Fruit fly (Drosophila melanogaster) whole organism, pupa: ENCODE data around the gene CG3281.

ENCODE experiments used
- CG10348 ChIP-seq: fragments of 200-800 bp; sonication (Bioruptor generic); IDR thresholded peaks from 2 replicates; pipeline ENCODE4 v1.3.6; 2022; ENCODE audit warnings: missing biosample characterization, missing genetic modification characterization
- CG15710 ChIP-seq: fragments of 200-800 bp; sonication (Bioruptor generic); optimal IDR thresholded peaks from 2 replicates; lab custom pipeline; 2018; ENCODE audit warnings: missing biosample characterization, mild to moderate bottlenecking, missing genetic modification characterization, moderate library complexity
- CG17806 ChIP-seq: fragments of 200-800 bp; sonication (Bioruptor generic); optimal IDR thresholded peaks from 2 replicates; lab custom pipeline; 2018; ENCODE audit warnings: missing biosample characterization, mild to moderate bottlenecking, missing genetic modification characterization, moderate library complexity
- CG4496 ChIP-seq: fragments of 200-800 bp; sonication (Bioruptor generic); IDR thresholded peaks from 3 replicates; pipeline ENCODE4 v1.3.6; 2022; ENCODE audit warnings: missing biosample characterization, missing genetic modification characterization
- CG8159 ChIP-seq: fragments of 200-800 bp; sonication (Bioruptor generic); optimal IDR thresholded peaks from 3 replicates; lab custom pipeline; 2018; ENCODE audit warnings: missing biosample characterization, mild to moderate bottlenecking, missing genetic modification characterization, moderate library complexity
- CG9948 ChIP-seq: fragments of 200-800 bp; sonication (Bioruptor generic); optimal IDR thresholded peaks from 2 replicates; lab custom pipeline; 2018; ENCODE audit warnings: missing biosample characterization, mild to moderate bottlenecking, missing genetic modification characterization, moderate library complexity

DNA sequence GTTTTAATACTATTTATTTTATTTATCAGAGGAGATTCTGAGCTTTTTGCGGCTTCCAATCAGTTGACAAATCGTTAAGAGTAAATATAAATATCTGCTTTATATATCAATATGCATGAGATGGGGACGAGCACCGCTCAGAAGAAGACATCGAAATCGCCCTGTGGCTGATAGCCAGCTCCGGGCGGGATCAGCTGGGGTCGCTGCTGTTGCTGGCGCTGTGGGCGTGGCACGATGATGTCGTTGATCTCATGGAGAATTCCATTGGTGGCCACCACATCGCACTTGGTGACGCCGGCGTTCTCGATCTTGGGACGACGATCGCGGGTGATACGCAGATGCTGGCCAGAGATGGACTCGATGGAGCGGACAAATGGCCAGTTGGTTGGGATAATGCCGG lies 22.3 kb upstream of the CG3281 start:
- TF ChIP-seq CG4496: no peak
- no peak for TF ChIP-seq CG17806 (tag; lab: Kevin White, UChicago)
- no peak for TF ChIP-seq CG15710 (tag; lab: Kevin White, UChicago)
- TF ChIP-seq CG10348 (GFP tag; lab: Robert Waterston, UW): no peak
- TF ChIP-seq CG8159: no peak
- TF ChIP-seq CG9948: no peak
